Worm (Caenorhabditis elegans) whole organism, L3 larva: Measurements from ENCODE around the gene F17C11.2.

Experiments used
- R02D3.7 ChIP-seq: fragments of 150-350 bp; optimal IDR thresholded peaks from 2 replicates; lab custom pipeline; 2014; ENCODE audit warnings: missing biosample characterization, missing genetic modification characterization
- aly-2 ChIP-seq: fragments of 150-350 bp; optimal IDR thresholded peaks from 2 replicates; lab custom pipeline; 2014; ENCODE audit warnings: missing biosample characterization, missing genetic modification characterization
- ama-1 ChIP-seq: fragments of 150-350 bp; optimal IDR thresholded peaks from 2 replicates; lab custom pipeline; 2018
- ceh-16 ChIP-seq: sonication (generic microtip); optimal IDR thresholded peaks from 2 replicates; lab custom pipeline; 2017; ENCODE audit warnings: missing biosample characterization, missing genetic modification characterization
- ceh-28 ChIP-seq: fragments of 150-350 bp; optimal IDR thresholded peaks from 2 replicates; lab custom pipeline; 2014; ENCODE audit warnings: missing biosample characterization, missing genetic modification reagents, missing genetic modification characterization
- ceh-82 ChIP-seq: fragments of 150-350 bp; optimal IDR thresholded peaks from 2 replicates; lab custom pipeline; 2014; ENCODE audit warnings: missing biosample characterization, missing genetic modification characterization
- ceh-9 ChIP-seq: sonication (generic microtip); optimal IDR thresholded peaks from 2 replicates; lab custom pipeline; 2018; ENCODE audit warnings: missing biosample characterization, missing genetic modification characterization
- daf-12 ChIP-seq: fragments of 150-350 bp; optimal IDR thresholded peaks from 2 replicates; lab custom pipeline; 2014; ENCODE audit warnings: missing biosample characterization, missing genetic modification reagents, missing genetic modification characterization
- egl-27 ChIP-seq: sonication (generic microtip); optimal IDR thresholded peaks from 4 replicates; lab custom pipeline; 2017; ENCODE audit warnings: missing biosample characterization, missing genetic modification reagents, missing genetic modification characterization
- elt-1 ChIP-seq: fragments of 150-350 bp; optimal IDR thresholded peaks from 2 replicates; lab custom pipeline; 2014; ENCODE audit warnings: missing biosample characterization, missing genetic modification characterization
- elt-2 ChIP-seq: sonication (generic microtip); optimal IDR thresholded peaks from 2 replicates; lab custom pipeline; 2016; ENCODE audit warnings: missing genetic modification reagents, mild to moderate bottlenecking, missing genetic modification characterization, missing compliant biosample characterization
- eor-1 ChIP-seq, 2 experiments: fragments of 150-350 bp; optimal IDR thresholded peaks; 2 replicates each; lab custom pipeline; 2014 to 2018; ENCODE audit warnings: missing biosample characterization in 2 of 2, missing genetic modification characterization in 2 of 2
- fkh-2 ChIP-seq: fragments of 150-350 bp; optimal IDR thresholded peaks from 2 replicates; lab custom pipeline; 2014; ENCODE audit warnings: missing biosample characterization, missing genetic modification reagents, missing genetic modification characterization
- hmg-11 ChIP-seq: sonication (generic microtip); optimal IDR thresholded peaks from 2 replicates; lab custom pipeline; 2016; ENCODE audit warnings: missing genetic modification characterization, missing compliant biosample characterization
- lin-15B ChIP-seq: fragments of 150-350 bp; optimal IDR thresholded peaks from 2 replicates; lab custom pipeline; 2014; ENCODE audit warnings: missing biosample characterization, missing genetic modification characterization
- lsy-12 ChIP-seq: sonication (generic microtip); optimal IDR thresholded peaks from 2 replicates; lab custom pipeline; 2016; ENCODE audit warnings: mild to moderate bottlenecking, missing genetic modification characterization, missing compliant biosample characterization
- mml-1 ChIP-seq: fragments of 150-350 bp; sonication (generic microtip); optimal IDR thresholded peaks from 3 replicates; lab custom pipeline; 2014; ENCODE audit warnings: missing biosample characterization, missing genetic modification characterization
- nfya-1 ChIP-seq: sonication (generic microtip); optimal IDR thresholded peaks from 2 replicates; lab custom pipeline; 2017; ENCODE audit warnings: missing genetic modification characterization, mild to moderate bottlenecking, missing compliant biosample characterization, antibody characterized with exemption, moderate library complexity; ENCODE audit not compliant: insufficient read depth
- nhr-11 ChIP-seq: fragments of 150-350 bp; optimal IDR thresholded peaks from 2 replicates; lab custom pipeline; 2014; ENCODE audit warnings: missing biosample characterization, missing genetic modification characterization
- nhr-23 ChIP-seq: fragments of 150-350 bp; optimal IDR thresholded peaks from 2 replicates; lab custom pipeline; 2014; ENCODE audit warnings: missing biosample characterization, missing genetic modification reagents, missing genetic modification characterization
- nhr-237 ChIP-seq: fragments of 150-350 bp; optimal IDR thresholded peaks from 2 replicates; lab custom pipeline; 2014; ENCODE audit warnings: missing biosample characterization, missing genetic modification characterization
- nhr-25 ChIP-seq: sonication (generic microtip); optimal IDR thresholded peaks from 2 replicates; lab custom pipeline; 2017; ENCODE audit warnings: missing biosample characterization, missing genetic modification characterization
- nhr-28 ChIP-seq: fragments of 150-350 bp; optimal IDR thresholded peaks from 2 replicates; lab custom pipeline; 2014; ENCODE audit warnings: missing biosample characterization, missing genetic modification characterization
- nhr-43 ChIP-seq: sonication (generic microtip); optimal IDR thresholded peaks from 2 replicates; lab custom pipeline; 2016; ENCODE audit warnings: mild to moderate bottlenecking, missing genetic modification characterization, missing compliant biosample characterization; ENCODE audit not compliant: poor library complexity, severe bottlenecking
- nhr-67 ChIP-seq: fragments of 150-350 bp; optimal IDR thresholded peaks from 2 replicates; lab custom pipeline; 2014; ENCODE audit warnings: missing biosample characterization, missing genetic modification characterization
- nhr-77 ChIP-seq: fragments of 150-350 bp; optimal IDR thresholded peaks from 2 replicates; lab custom pipeline; 2014; ENCODE audit warnings: missing biosample characterization, missing genetic modification characterization
- pha-4 ChIP-seq: fragments of 150-350 bp; optimal IDR thresholded peaks from 2 replicates; lab custom pipeline; 2014; ENCODE audit warnings: missing biosample characterization, missing genetic modification reagents, missing genetic modification characterization
- pqm-1 ChIP-seq: fragments of 150-350 bp; optimal IDR thresholded peaks from 2 replicates; lab custom pipeline; 2017; ENCODE audit warnings: missing biosample characterization, missing genetic modification characterization, inconsistent platforms
- snpc-4 ChIP-seq: fragments of 150-350 bp; optimal IDR thresholded peaks from 2 replicates; lab custom pipeline; 2014; ENCODE audit warnings: missing biosample characterization, missing genetic modification characterization
- tbx-2 ChIP-seq: sonication (generic microtip); optimal IDR thresholded peaks from 2 replicates; lab custom pipeline; 2016; ENCODE audit warnings: mild to moderate bottlenecking, missing genetic modification characterization, missing compliant biosample characterization
- unc-39 ChIP-seq: sonication (generic microtip); optimal IDR thresholded peaks from 4 replicates; lab custom pipeline; 2017; ENCODE audit warnings: missing biosample characterization, missing genetic modification characterization
- unc-62 ChIP-seq: fragments of 150-350 bp; sonication (generic microtip); optimal IDR thresholded peaks from 4 replicates; lab custom pipeline; 2014; ENCODE audit warnings: missing biosample characterization, missing genetic modification reagents, missing genetic modification characterization
- ztf-11 ChIP-seq: fragments of 150-350 bp; optimal IDR thresholded peaks from 2 replicates; lab custom pipeline; 2014; ENCODE audit warnings: missing biosample characterization, missing genetic modification characterization
- ztf-4 ChIP-seq: fragments of 150-350 bp; optimal IDR thresholded peaks from 2 replicates; lab custom pipeline; 2014; ENCODE audit warnings: missing biosample characterization, missing genetic modification characterization

The F17C11.2 gene

DNA sequence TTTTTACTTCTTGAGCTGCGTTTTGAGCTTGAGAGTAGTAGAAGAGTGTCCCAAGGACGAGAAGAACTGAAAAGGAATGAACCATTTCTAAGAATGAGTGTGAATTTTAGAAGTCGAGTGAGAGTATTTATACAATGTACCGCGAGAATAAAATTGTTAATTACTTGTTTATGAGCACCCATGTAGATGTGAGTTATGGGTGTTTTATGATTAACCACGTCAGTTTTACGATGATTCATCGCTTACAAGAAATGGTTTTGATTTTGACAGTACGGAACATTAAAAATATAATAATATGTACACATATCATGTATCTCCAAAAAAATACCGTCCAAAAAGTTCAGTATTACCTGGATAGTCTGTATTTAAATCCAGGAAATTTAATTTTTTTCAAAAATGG, 6.3 kb downstream of the F17C11.2 start, which contains the start of gene clec-221:
Gene clec-221 (minus strand): TSS at position 101 of the 400 bp plus-strand sequence.
- no peak for TF ChIP-seq ceh-28 (tag; lab: Kevin White, UChicago)
- TF ChIP-seq hmg-11 (tag; lab: Kevin White, UChicago): no peak
- no peak for TF ChIP-seq ceh-16 (tag; lab: Kevin White, UChicago)
- TF ChIP-seq nhr-28 (tag; lab: Kevin White, UChicago): no peak
- TF ChIP-seq R02D3.7 (tag; lab: Kevin White, UChicago): no peak
- no peak for TF ChIP-seq unc-62 (GFP tag; lab: Kevin White, UChicago)
- no peak for TF ChIP-seq nhr-23 (tag; lab: Kevin White, UChicago)
- no peak for TF ChIP-seq mml-1 (tag; lab: Kevin White, UChicago)
- no peak for TF ChIP-seq unc-39 (tag; lab: Kevin White, UChicago)
- TF ChIP-seq aly-2: no peak

DNA sequence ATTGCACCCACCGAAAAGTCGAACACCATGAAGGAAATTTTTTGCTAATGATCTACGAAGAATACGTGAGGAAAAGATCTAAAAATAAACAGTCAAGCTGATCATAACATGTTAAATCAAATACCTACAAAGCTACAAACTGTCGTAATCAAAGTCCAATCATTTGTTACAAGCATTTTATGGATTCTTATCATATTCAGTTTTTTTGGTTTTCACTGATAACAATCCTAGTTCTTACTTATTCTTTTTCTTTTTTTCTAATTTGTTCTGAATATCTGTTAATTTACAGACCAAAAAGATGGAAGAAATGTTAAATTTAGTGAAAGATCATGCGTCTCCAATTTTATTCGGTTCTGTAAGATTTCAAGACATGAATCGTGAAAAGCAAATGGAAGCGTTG, 6.8 kb downstream of the F17C11.2 start, which contains the start of gene F17C11.6:
Gene F17C11.6 (plus strand): TSS at position 290 of the 400 bp plus-strand sequence.
- TF ChIP-seq snpc-4 (tag; lab: Kevin White, UChicago) (no peak), elt-2 (tag; lab: Kevin White, UChicago) (peak; percentile 70), pqm-1 (tag; lab: Kevin White, UChicago) (peak; percentile 82), ama-1 (no peak), nhr-25 (tag; lab: Kevin White, UChicago) (no peak), tbx-2 (tag; lab: Kevin White, UChicago) (no peak)

DNA sequence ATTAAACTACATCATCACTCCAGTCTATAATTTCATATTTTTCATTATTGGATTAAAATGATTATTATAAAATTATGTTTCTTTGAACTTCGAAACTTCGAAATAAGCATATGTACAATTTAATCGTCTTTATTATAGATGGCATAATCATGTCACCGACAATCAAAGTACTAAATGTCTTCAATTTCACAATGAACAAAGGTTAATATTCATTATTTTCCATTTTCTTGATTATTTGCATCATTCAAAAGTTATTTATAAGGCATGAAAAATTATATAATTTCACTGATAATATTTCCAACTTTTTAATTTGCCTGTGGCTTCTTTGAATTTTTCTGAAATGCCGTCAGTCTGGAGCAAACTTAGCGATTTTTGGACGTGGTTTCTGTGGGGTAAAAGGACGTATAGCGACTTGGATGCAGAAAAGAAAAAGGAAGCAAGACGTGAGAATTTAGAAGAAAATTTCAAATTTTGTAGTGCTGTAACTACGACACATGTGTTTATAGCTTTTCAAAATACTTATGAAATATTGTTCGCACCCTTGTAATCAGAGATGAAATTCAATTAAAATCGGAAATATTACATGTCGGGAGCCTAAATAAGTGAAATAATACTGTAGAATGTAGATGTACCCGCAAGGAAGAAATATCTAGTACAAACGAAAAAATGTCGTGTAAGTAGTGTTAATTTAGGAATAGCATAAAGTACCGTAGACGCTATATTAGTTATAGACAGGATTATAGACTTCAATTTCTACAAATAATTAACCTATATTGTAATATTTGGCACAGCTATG, 7.8 kb downstream of the F17C11.2 start, which contains the start of gene F17C11.13:
Gene F17C11.13 (plus strand): TSS at position 243 of the 796 bp plus-strand sequence.
- no peak for TF ChIP-seq nhr-25 (tag; lab: Kevin White, UChicago)
- TF ChIP-seq pqm-1 (tag; lab: Kevin White, UChicago): peak; percentile 32
- no peak for TF ChIP-seq tbx-2 (tag; lab: Kevin White, UChicago)
- TF ChIP-seq ztf-4 (tag; lab: Kevin White, UChicago): no peak
- TF ChIP-seq nfya-1: no peak
- no peak for TF ChIP-seq pha-4 (tag; lab: Kevin White, UChicago)
- no peak for TF ChIP-seq ceh-9
- TF ChIP-seq aly-2: no peak
- TF ChIP-seq nhr-237 (tag; lab: Kevin White, UChicago): no peak
- no peak for TF ChIP-seq ceh-16 (tag; lab: Kevin White, UChicago)
- TF ChIP-seq hmg-11 (tag; lab: Kevin White, UChicago): no peak
- TF ChIP-seq eor-1 (tag; optimal IDR thresholded peaks at IDR 0.05; lab: Kevin White, UChicago): no peak
- no peak for TF ChIP-seq unc-62 (GFP tag; lab: Kevin White, UChicago)
- no peak for TF ChIP-seq nhr-77 (tag; lab: Kevin White, UChicago)
- TF ChIP-seq ceh-82 (tag; lab: Kevin White, UChicago): no peak
- no peak for TF ChIP-seq fkh-2
- TF ChIP-seq elt-2 (tag; lab: Kevin White, UChicago): peak; percentile 59

DNA sequence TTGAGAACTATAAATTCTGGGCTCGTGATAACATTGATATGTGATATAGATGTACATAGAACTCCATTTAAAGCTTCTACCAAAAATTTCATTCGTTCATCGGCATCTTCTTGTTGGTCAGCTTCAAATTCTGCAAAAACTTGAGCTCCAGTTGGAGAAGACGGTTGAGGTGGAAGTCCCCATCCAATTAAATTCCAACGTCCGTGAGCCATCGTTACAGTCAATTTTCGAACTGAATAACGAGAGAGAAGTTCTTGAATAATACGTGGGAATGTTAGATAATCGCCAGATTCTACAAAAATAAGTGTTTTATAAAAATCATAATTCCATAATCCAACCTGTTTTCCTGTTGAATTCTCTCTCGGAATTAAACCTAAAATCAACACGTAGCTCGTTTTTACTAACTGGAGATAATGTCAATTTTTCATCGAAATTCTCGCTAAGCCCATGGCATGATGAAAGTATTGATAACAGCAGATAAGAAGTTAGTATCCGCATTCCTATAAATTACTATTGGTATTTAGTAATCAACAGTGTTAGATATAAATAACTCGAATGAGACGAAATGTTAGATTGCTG, 10.4 kb downstream of the F17C11.2 start, which contains the start of gene pigt-1:
Gene pigt-1 (minus strand): TSS at position 500 of the 579 bp plus-strand sequence.
- TF ChIP-seq elt-2 (tag; lab: Kevin White, UChicago) (peak; percentile 37), aly-2 (no peak), pha-4 (tag; lab: Kevin White, UChicago) (no peak), ceh-28 (tag; lab: Kevin White, UChicago) (peak; percentile 35), nhr-43 (tag; lab: Kevin White, UChicago) (peak; percentile 28)
- TF ChIP-seq, all 47 proteins: peak for 3

DNA sequence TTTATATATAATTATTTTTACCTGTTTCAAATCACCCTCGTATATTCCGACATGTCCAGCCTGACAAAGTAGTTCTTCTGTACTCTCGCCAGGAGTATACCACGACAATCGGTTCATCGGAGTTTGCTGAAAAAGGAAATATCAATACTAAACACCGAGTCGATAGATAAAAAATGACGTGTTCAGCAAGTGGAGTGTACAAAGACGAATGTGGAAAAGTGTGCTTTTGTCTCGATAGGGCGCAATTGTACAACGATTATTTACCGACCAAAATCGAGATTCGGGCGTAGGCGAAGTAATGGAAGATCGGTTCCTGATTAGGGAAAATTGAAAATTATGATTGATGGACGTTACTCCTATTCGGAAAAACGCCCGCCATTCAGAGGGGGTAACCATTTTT, 12.5 kb downstream of the F17C11.2 start, which contains the start of gene vps-36:
Gene vps-36 (minus strand): TSS at position 126 of the 400 bp plus-strand sequence.
- TF ChIP-seq nhr-67 (tag; lab: Kevin White, UChicago) (no peak), nhr-11 (tag; lab: Kevin White, UChicago) (no peak), mml-1 (tag; lab: Kevin White, UChicago) (no peak), ztf-11 (tag; lab: Kevin White, UChicago) (no peak), egl-27 (no peak), nhr-77 (tag; lab: Kevin White, UChicago) (no peak), ztf-4 (tag; lab: Kevin White, UChicago) (no peak), eor-1 (tag; optimal IDR thresholded peaks at IDR 0.05; lab: Kevin White, UChicago) (no peak), pha-4 (tag; lab: Kevin White, UChicago) (peak; percentile 74), elt-2 (tag; lab: Kevin White, UChicago) (peak; percentile 65), pqm-1 (tag; lab: Kevin White, UChicago) (peak; percentile 59), R02D3.7 (tag; lab: Kevin White, UChicago) (no peak), nhr-23 (tag; lab: Kevin White, UChicago) (no peak), elt-1 (tag; lab: Kevin White, UChicago) (no peak), lsy-12 (tag; lab: Kevin White, UChicago) (no peak), daf-12 (tag; lab: Kevin White, UChicago) (no peak), lin-15B (tag; lab: Kevin White, UChicago) (peak; percentile 21), nhr-43 (tag; lab: Kevin White, UChicago) (no peak), ceh-28 (tag; lab: Kevin White, UChicago) (no peak), ceh-9 (no peak)
